Worm (Caenorhabditis elegans) whole organism, L2 larva: ENCODE measurements around the gene B0294.3.

Experiments used
- F13H6.1 ChIP-seq: sonication (generic microtip); optimal IDR thresholded peaks from 2 replicates; lab custom pipeline; 2016; ENCODE audit warnings: missing genetic modification characterization, missing compliant biosample characterization
- R02D3.7 ChIP-seq: fragments of 150-350 bp; optimal IDR thresholded peaks from 2 replicates; lab custom pipeline; 2014; ENCODE audit warnings: missing biosample characterization, missing genetic modification characterization
- Y55F3AM.14 ChIP-seq: fragments of 200-800 bp; sonication (Bioruptor generic); optimal IDR thresholded peaks from 2 replicates; lab custom pipeline; 2018; ENCODE audit warnings: mild to moderate bottlenecking, missing genetic modification characterization, missing compliant biosample characterization
- ZK546.5 ChIP-seq: sonication (generic microtip); optimal IDR thresholded peaks from 2 replicates; lab custom pipeline; 2017; ENCODE audit warnings: missing biosample characterization, missing genetic modification characterization
- alr-1 ChIP-seq: fragments of 150-350 bp; optimal IDR thresholded peaks from 2 replicates; lab custom pipeline; 2014; ENCODE audit warnings: missing biosample characterization, missing genetic modification characterization
- aly-2 ChIP-seq: fragments of 150-350 bp; optimal IDR thresholded peaks from 2 replicates; lab custom pipeline; 2014; ENCODE audit warnings: missing biosample characterization, missing genetic modification characterization
- ama-1 ChIP-seq: fragments of 150-350 bp; optimal IDR thresholded peaks from 2 replicates; lab custom pipeline; 2018; ENCODE audit warnings: inconsistent platforms
- blmp-1 ChIP-seq: sonication (generic microtip); optimal IDR thresholded peaks from 2 replicates; lab custom pipeline; 2017; ENCODE audit warnings: missing genetic modification characterization, mild to moderate bottlenecking, missing compliant biosample characterization, antibody characterized with exemption, moderate library complexity; ENCODE audit not compliant: insufficient read depth
- ceh-16 ChIP-seq: fragments of 150-350 bp; optimal IDR thresholded peaks from 2 replicates; lab custom pipeline; 2014; ENCODE audit warnings: missing biosample characterization, missing genetic modification characterization
- ceh-82 ChIP-seq: fragments of 150-350 bp; optimal IDR thresholded peaks from 2 replicates; lab custom pipeline; 2014; ENCODE audit warnings: missing biosample characterization, missing genetic modification characterization
- crh-2 ChIP-seq: sonication (generic microtip); optimal IDR thresholded peaks from 2 replicates; lab custom pipeline; 2017; ENCODE audit warnings: missing biosample characterization, missing genetic modification characterization
- dmd-4 ChIP-seq: sonication (generic microtip); optimal IDR thresholded peaks from 2 replicates; lab custom pipeline; 2017; ENCODE audit warnings: missing biosample characterization, missing genetic modification characterization
- egl-27 ChIP-seq: sonication (generic microtip); optimal IDR thresholded peaks from 3 replicates; lab custom pipeline; 2017; ENCODE audit warnings: missing biosample characterization, missing genetic modification reagents, missing genetic modification characterization
- elt-1 ChIP-seq: fragments of 150-350 bp; optimal IDR thresholded peaks from 2 replicates; lab custom pipeline; 2014; ENCODE audit warnings: missing biosample characterization, missing genetic modification characterization
- elt-3 ChIP-seq: sonication (generic microtip); optimal IDR thresholded peaks from 2 replicates; lab custom pipeline; 2017; ENCODE audit warnings: missing biosample characterization, missing genetic modification characterization
- fos-1 ChIP-seq: fragments of 150-350 bp; optimal IDR thresholded peaks from 2 replicates; lab custom pipeline; 2014; ENCODE audit warnings: missing biosample characterization, missing genetic modification characterization
- gmeb-1 ChIP-seq: fragments of 150-350 bp; optimal IDR thresholded peaks from 2 replicates; lab custom pipeline; 2014; ENCODE audit warnings: missing biosample characterization, missing genetic modification characterization
- lin-11 ChIP-seq: fragments of 150-350 bp; sonication (generic microtip); optimal IDR thresholded peaks from 2 replicates; lab custom pipeline; 2014; ENCODE audit warnings: missing biosample characterization, missing genetic modification characterization, inconsistent platforms, mixed read lengths
- lin-13 ChIP-seq: fragments of 150-350 bp; optimal IDR thresholded peaks from 2 replicates; lab custom pipeline; 2014; ENCODE audit warnings: missing biosample characterization, missing genetic modification reagents, missing genetic modification characterization
- lin-39 ChIP-seq: fragments of 150-350 bp; optimal IDR thresholded peaks from 2 replicates; lab custom pipeline; 2014; ENCODE audit warnings: missing biosample characterization, missing genetic modification reagents, missing genetic modification characterization
- lsy-2 ChIP-seq, 2 experiments: fragments of 150-350 bp in 1 of 2; sonication (generic microtip) in 1 of 2; optimal IDR thresholded peaks; 2 replicates each; lab custom pipeline; 2014 to 2017; ENCODE audit warnings: missing biosample characterization in 2 of 2, missing genetic modification characterization in 2 of 2
- mbf-1 ChIP-seq: sonication (generic microtip); optimal IDR thresholded peaks from 2 replicates; lab custom pipeline; 2017; ENCODE audit warnings: missing biosample characterization, missing genetic modification characterization
- mdl-1 ChIP-seq, 2 experiments: fragments of 150-350 bp in 1 of 2; sonication (generic microtip) in 1 of 2; optimal IDR thresholded peaks; 2 replicates each; lab custom pipeline; 2017; ENCODE audit warnings: missing biosample characterization in 2 of 2, missing genetic modification characterization in 2 of 2
- nhr-10 ChIP-seq: sonication (generic microtip); optimal IDR thresholded peaks from 2 replicates; lab custom pipeline; 2017; ENCODE audit warnings: missing biosample characterization, missing genetic modification characterization
- nhr-11 ChIP-seq: fragments of 150-350 bp; optimal IDR thresholded peaks from 2 replicates; lab custom pipeline; 2014; ENCODE audit warnings: missing biosample characterization, missing genetic modification characterization
- nhr-12 ChIP-seq: fragments of 150-350 bp; optimal IDR thresholded peaks from 2 replicates; lab custom pipeline; 2014; ENCODE audit warnings: missing biosample characterization, missing genetic modification characterization
- nhr-129 ChIP-seq: fragments of 150-350 bp; optimal IDR thresholded peaks from 2 replicates; lab custom pipeline; 2014; ENCODE audit warnings: missing biosample characterization, missing genetic modification characterization
- nhr-21 ChIP-seq: fragments of 150-350 bp; optimal IDR thresholded peaks from 2 replicates; lab custom pipeline; 2014; ENCODE audit warnings: missing biosample characterization, missing genetic modification characterization
- nhr-23 ChIP-seq: fragments of 150-350 bp; optimal IDR thresholded peaks from 2 replicates; lab custom pipeline; 2014; ENCODE audit warnings: missing biosample characterization, missing genetic modification reagents, missing genetic modification characterization
- nhr-237 ChIP-seq: fragments of 150-350 bp; optimal IDR thresholded peaks from 2 replicates; lab custom pipeline; 2014; ENCODE audit warnings: missing biosample characterization, missing genetic modification characterization
- nhr-25 ChIP-seq: fragments of 150-350 bp; sonication (generic microtip); optimal IDR thresholded peaks from 3 replicates; lab custom pipeline; 2014; ENCODE audit warnings: missing biosample characterization, missing genetic modification characterization
- nhr-6 ChIP-seq: fragments of 150-350 bp; optimal IDR thresholded peaks from 2 replicates; lab custom pipeline; 2014; ENCODE audit warnings: missing biosample characterization, missing genetic modification characterization
- nhr-77 ChIP-seq: fragments of 150-350 bp; optimal IDR thresholded peaks from 2 replicates; lab custom pipeline; 2014; ENCODE audit warnings: missing biosample characterization, missing genetic modification characterization
- peb-1 ChIP-seq: fragments of 150-350 bp; optimal IDR thresholded peaks from 2 replicates; lab custom pipeline; 2014; ENCODE audit warnings: missing biosample characterization, missing genetic modification characterization
- sem-4 ChIP-seq: fragments of 150-350 bp; optimal IDR thresholded peaks from 2 replicates; lab custom pipeline; 2014; ENCODE audit warnings: missing biosample characterization, missing genetic modification reagents, missing genetic modification characterization
- skn-1 ChIP-seq: sonication (generic microtip); optimal IDR thresholded peaks from 2 replicates; lab custom pipeline; 2017; ENCODE audit warnings: missing biosample characterization, missing genetic modification characterization
- sma-3 ChIP-seq: sonication (generic microtip); optimal IDR thresholded peaks from 2 replicates; lab custom pipeline; 2016; ENCODE audit warnings: missing genetic modification reagents, missing genetic modification characterization, missing compliant biosample characterization
- sma-9 ChIP-seq, 2 experiments: fragments of 150-350 bp in 1 of 2; sonication (generic microtip) in 1 of 2; optimal IDR thresholded peaks; 2 replicates each; lab custom pipeline; 2014 to 2016; ENCODE audit warnings: missing genetic modification characterization in 2 of 2, mild to moderate bottlenecking in 1 of 2, missing biosample characterization in 1 of 2, missing compliant biosample characterization in 1 of 2, missing genetic modification reagents in 1 of 2, moderate library complexity in 1 of 2
- snpc-4 ChIP-seq: fragments of 150-350 bp; optimal IDR thresholded peaks from 2 replicates; lab custom pipeline; 2014; ENCODE audit warnings: missing biosample characterization, missing genetic modification characterization
- unc-39 ChIP-seq: fragments of 150-350 bp; optimal IDR thresholded peaks from 2 replicates; lab custom pipeline; 2014; ENCODE audit warnings: missing biosample characterization, missing genetic modification characterization
- unc-55 ChIP-seq: fragments of 150-350 bp; sonication (generic microtip); optimal IDR thresholded peaks from 3 replicates; lab custom pipeline; 2014; ENCODE audit warnings: missing biosample characterization, missing genetic modification reagents, missing genetic modification characterization
- unc-62 ChIP-seq: fragments of 150-350 bp; optimal IDR thresholded peaks from 2 replicates; lab custom pipeline; 2014; ENCODE audit warnings: missing biosample characterization, missing genetic modification reagents, missing genetic modification characterization
- zag-1 ChIP-seq: fragments of 150-350 bp; optimal IDR thresholded peaks from 2 replicates; lab custom pipeline; 2014; ENCODE audit warnings: missing biosample characterization, missing genetic modification characterization
- ztf-1 ChIP-seq: fragments of 200-800 bp; sonication (Bioruptor generic); conservative IDR thresholded peaks from 2 replicates; pipeline ENCODE4 v1.3.6; 2022; ENCODE audit warnings: missing genetic modification characterization, missing compliant biosample characterization
- ztf-11 ChIP-seq: sonication (generic microtip); optimal IDR thresholded peaks from 2 replicates; lab custom pipeline; 2017; ENCODE audit warnings: missing biosample characterization, missing genetic modification characterization
- ztf-4 ChIP-seq: fragments of 150-350 bp; optimal IDR thresholded peaks from 2 replicates; lab custom pipeline; 2014; ENCODE audit warnings: missing biosample characterization, missing genetic modification characterization

The B0294.3 gene

ce11 chrX:1897243-1897642, 5.3 kb downstream of the B0294.3 start, which contains the start of gene B0294.1:
Gene B0294.1 (minus strand): TSS chrX:1897343.
- TF ChIP-seq sem-4 (tag; lab: Kevin White, UChicago) (no peak), ceh-82 (tag; lab: Kevin White, UChicago) (no peak), ztf-11 (no peak), ztf-4 (no peak), F13H6.1 (no peak), fos-1 (no peak)
- TF ChIP-seq, all 48 proteins: peak for 0

ce11 chrX:1901480-1901879, 9.5 kb downstream of the B0294.3 start:
- no peak for TF ChIP-seq lsy-2 (tag; optimal IDR thresholded peaks at IDR 0.05; lab: Kevin White, UChicago)
- TF ChIP-seq gmeb-1 (tag; lab: Kevin White, UChicago): no peak

DNA sequence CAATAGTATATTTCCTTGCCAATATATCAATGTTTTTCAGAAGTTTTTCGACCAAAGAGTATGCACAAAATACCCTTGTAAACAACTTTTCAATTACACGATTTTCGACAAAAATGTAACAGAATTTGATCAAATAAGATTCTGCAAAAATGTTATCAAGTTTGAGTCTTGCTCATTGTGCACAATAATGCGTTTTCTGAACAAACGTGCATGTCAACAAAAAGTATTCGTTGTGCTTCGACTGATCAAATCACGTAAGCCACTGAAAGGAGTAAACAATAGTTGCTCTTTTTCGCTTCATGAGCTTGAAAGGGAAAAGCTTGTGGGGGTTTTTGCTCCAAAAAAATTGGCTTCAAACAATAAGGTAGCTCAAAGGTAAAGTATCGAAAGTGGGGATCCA, 15.0 kb downstream of the B0294.3 start:
- no peak for TF ChIP-seq lin-11
- TF ChIP-seq alr-1 (tag; lab: Kevin White, UChicago): no peak
- TF ChIP-seq elt-3: no peak
- no peak for TF ChIP-seq Y55F3AM.14 (GFP tag; lab: Kevin White, UChicago)
- no peak for TF ChIP-seq lin-39 (tag; lab: Kevin White, UChicago)
- no peak for TF ChIP-seq ZK546.5 (tag; lab: Kevin White, UChicago)
- TF ChIP-seq aly-2: no peak
- TF ChIP-seq R02D3.7 (tag; lab: Kevin White, UChicago): no peak
- TF ChIP-seq nhr-12 (tag; lab: Kevin White, UChicago): no peak
- TF ChIP-seq ama-1: no peak
- no peak for TF ChIP-seq nhr-77
- no peak for TF ChIP-seq snpc-4 (tag; lab: Kevin White, UChicago)
- TF ChIP-seq nhr-10: no peak
- no peak for TF ChIP-seq ztf-4
- no peak for TF ChIP-seq mdl-1 (tag; optimal IDR thresholded peaks at IDR 0.05; lab: Kevin White, UChicago)
- no peak for TF ChIP-seq nhr-129
- TF ChIP-seq sem-4 (tag; lab: Kevin White, UChicago): no peak

- TF ChIP-seq sem-4 (tag; lab: Kevin White, UChicago) (peak; percentile 55), ceh-16 (tag; lab: Kevin White, UChicago) (no peak), zag-1 (tag; lab: Kevin White, UChicago) (peak; percentile 55), gmeb-1 (tag; lab: Kevin White, UChicago) (peak; percentile 75), peb-1 (tag; lab: Kevin White, UChicago) (no peak), unc-39 (tag; lab: Kevin White, UChicago) (no peak), ztf-1 (GFP tag; lab: Robert Waterston, UW) (no peak), nhr-77 (peak; percentile 72), sma-9 (GFP tag; optimal IDR thresholded peaks at IDR 0.05; lab: Kevin White, UChicago) (peak; percentile 83), sma-9 (tag; optimal IDR thresholded peaks at IDR 0.05; lab: Kevin White, UChicago) (no peak), aly-2 (no peak), lin-13 (GFP tag; lab: Kevin White, UChicago) (no peak), blmp-1 (tag; lab: Kevin White, UChicago) (peak; percentile 15), nhr-237 (peak; percentile 82), nhr-25 (tag; lab: Kevin White, UChicago) (no peak), nhr-10 (peak; percentile 87), mbf-1 (tag; lab: Kevin White, UChicago) (peak; percentile 37), snpc-4 (tag; lab: Kevin White, UChicago) (peak; percentile 77), mdl-1 (tag; optimal IDR thresholded peaks at IDR 0.05; lab: Kevin White, UChicago) (peak; percentile 50 to 61), unc-62 (GFP tag; lab: Kevin White, UChicago) (no peak), ztf-4 (no peak), sma-3 (GFP tag; lab: Kevin White, UChicago) (peak; percentile 83), F13H6.1 (peak; percentile 78), unc-55 (peak; percentile 92), nhr-129 (peak; percentile 82), nhr-11 (tag; lab: Kevin White, UChicago) (no peak), alr-1 (tag; lab: Kevin White, UChicago) (no peak), nhr-6 (tag; lab: Kevin White, UChicago) (peak; percentile 39), egl-27 (tag; lab: Kevin White, UChicago) (peak; percentile 52), lsy-2 (tag; optimal IDR thresholded peaks at IDR 0.05; lab: Kevin White, UChicago) (peak in 1 of 2 experiments; percentile 91), lin-39 (tag; lab: Kevin White, UChicago) (no peak), crh-2 (tag; lab: Kevin White, UChicago) (peak; percentile 63), ztf-11 (no peak), dmd-4 (no peak), nhr-21 (tag; lab: Kevin White, UChicago) (peak; percentile 77), R02D3.7 (tag; lab: Kevin White, UChicago) (peak; percentile 18), nhr-23 (tag; lab: Kevin White, UChicago) (no peak), elt-1 (tag; lab: Kevin White, UChicago) (no peak), nhr-12 (tag; lab: Kevin White, UChicago) (no peak), lin-11 (peak; percentile 84), ceh-82 (tag; lab: Kevin White, UChicago) (peak; percentile 85), skn-1 (no peak), Y55F3AM.14 (GFP tag; lab: Kevin White, UChicago) (peak; percentile 15)
These were observed 17.4 kb downstream of the B0294.3 start for ce11 chrX:1909353-1909752.
